Worm (Caenorhabditis elegans) whole organism, early embryonic: ENCODE data around the gene hot-6.

Experiments used
- B0310.2 ChIP-seq: sonication (generic microtip); optimal IDR thresholded peaks from 2 replicates; lab custom pipeline; 2016; ENCODE audit warnings: mild to moderate bottlenecking, missing genetic modification characterization, missing compliant biosample characterization
- F13C5.2 ChIP-seq: sonication (generic microtip); optimal IDR thresholded peaks from 2 replicates; lab custom pipeline; 2017; ENCODE audit warnings: mild to moderate bottlenecking, missing genetic modification characterization, inconsistent platforms, missing compliant biosample characterization
- aly-1 ChIP-seq: sonication (generic microtip); optimal IDR thresholded peaks from 2 replicates; lab custom pipeline; 2016; ENCODE audit warnings: missing genetic modification characterization, missing compliant biosample characterization
- ama-1 ChIP-seq: fragments of 150-350 bp; optimal IDR thresholded peaks from 2 replicates; lab custom pipeline; 2014
- ceh-13 ChIP-seq: fragments of 200-800 bp; sonication (Bioruptor generic); optimal IDR thresholded peaks from 2 replicates; lab custom pipeline; 2018; ENCODE audit warnings: mild to moderate bottlenecking, missing genetic modification characterization, missing compliant biosample characterization
- ceh-36 ChIP-seq: sonication (generic microtip); optimal IDR thresholded peaks from 2 replicates; lab custom pipeline; 2016; ENCODE audit warnings: missing genetic modification characterization, inconsistent platforms, missing compliant biosample characterization
- ets-7 ChIP-seq: sonication (generic microtip); optimal IDR thresholded peaks from 2 replicates; lab custom pipeline; 2016; ENCODE audit warnings: missing genotype, missing genetic modification characterization, missing compliant biosample characterization
- flt-1 ChIP-seq: fragments of 200-800 bp; sonication (Bioruptor generic); IDR thresholded peaks from 2 replicates; pipeline ENCODE4 v1.3.6; 2022; ENCODE audit warnings: missing genetic modification characterization, missing compliant biosample characterization
- hmbx-1 ChIP-seq: sonication (generic microtip); optimal IDR thresholded peaks from 2 replicates; lab custom pipeline; 2016; ENCODE audit warnings: mild to moderate bottlenecking, missing genetic modification characterization, missing compliant biosample characterization
- hmg-4 ChIP-seq: fragments of 200-800 bp; sonication (Bioruptor generic); optimal IDR thresholded peaks from 2 replicates; lab custom pipeline; 2018; ENCODE audit warnings: mild to moderate bottlenecking, missing genetic modification characterization, missing compliant biosample characterization
- hnd-1 ChIP-seq: sonication (generic microtip); optimal IDR thresholded peaks from 2 replicates; lab custom pipeline; 2016; ENCODE audit warnings: missing genetic modification characterization, missing compliant biosample characterization
- pes-1 ChIP-seq: fragments of 200-800 bp; sonication (Bioruptor generic); IDR thresholded peaks from 2 replicates; pipeline ENCODE4 v1.3.6; 2022; ENCODE audit warnings: missing genetic modification reagents, missing genetic modification characterization, missing compliant biosample characterization
- scrt-1 ChIP-seq: fragments of 200-800 bp; sonication (Bioruptor generic); IDR thresholded peaks from 2 replicates; pipeline ENCODE4 v1.3.6; 2022; ENCODE audit warnings: missing genetic modification characterization, missing compliant biosample characterization
- sea-1 ChIP-seq: fragments of 200-800 bp; sonication (Bioruptor generic); conservative IDR thresholded peaks from 2 replicates; pipeline ENCODE4 v1.3.6; 2022; ENCODE audit warnings: missing genetic modification characterization, missing compliant biosample characterization
- tbx-11 ChIP-seq: fragments of 200-800 bp; sonication (Bioruptor generic); IDR thresholded peaks from 2 replicates; pipeline ENCODE4 v1.3.6; 2022; ENCODE audit warnings: missing genetic modification characterization, missing compliant biosample characterization
- tbx-37 ChIP-seq: fragments of 200-800 bp; sonication (Bioruptor generic); conservative IDR thresholded peaks from 2 replicates; pipeline ENCODE4 v1.3.6; 2022; ENCODE audit warnings: missing genetic modification reagents, missing genetic modification characterization, missing compliant biosample characterization
- tra-4 ChIP-seq: sonication (generic microtip); optimal IDR thresholded peaks from 2 replicates; lab custom pipeline; 2017; ENCODE audit warnings: missing genetic modification characterization, missing compliant biosample characterization

Gene hot-6

ce11 chrV:11048678-11049077 lies 25.9 kb upstream of the hot-6 start, which contains the start of gene srh-74:
TSS of gene srh-74 (minus strand) at chrV:11048778.
- TF ChIP-seq ceh-13 (GFP tag; lab: Kevin White, UChicago) (no peak), flt-1 (GFP tag; lab: Robert Waterston, UW) (no peak), pes-1 (GFP tag; lab: Robert Waterston, UW) (no peak), hmg-4 (GFP tag; lab: Kevin White, UChicago) (no peak), B0310.2 (no peak), tbx-37 (GFP tag; lab: Robert Waterston, UW) (no peak), ets-7 (tag; lab: Kevin White, UChicago) (no peak), hmbx-1 (tag; lab: Kevin White, UChicago) (no peak), ceh-36 (tag; lab: Kevin White, UChicago) (no peak), ama-1 (lab: Kevin White, UChicago) (no peak), scrt-1 (GFP tag; lab: Robert Waterston, UW) (no peak), F13C5.2 (tag; lab: Kevin White, UChicago) (no peak), hnd-1 (no peak)

ce11 chrV:11046730-11047129 lies 24.0 kb upstream of the hot-6 start, which contains the start of gene dhs-18:
TSS of gene dhs-18 (minus strand) at chrV:11046833.
- TF ChIP-seq hmbx-1 (tag; lab: Kevin White, UChicago) (no peak), ets-7 (tag; lab: Kevin White, UChicago) (no peak), flt-1 (GFP tag; lab: Robert Waterston, UW) (no peak), scrt-1 (GFP tag; lab: Robert Waterston, UW) (no peak), ceh-36 (tag; lab: Kevin White, UChicago) (no peak), tra-4 (tag; lab: Kevin White, UChicago) (no peak), pes-1 (GFP tag; lab: Robert Waterston, UW) (no peak), B0310.2 (no peak), aly-1 (tag; lab: Kevin White, UChicago) (no peak)

DNA sequence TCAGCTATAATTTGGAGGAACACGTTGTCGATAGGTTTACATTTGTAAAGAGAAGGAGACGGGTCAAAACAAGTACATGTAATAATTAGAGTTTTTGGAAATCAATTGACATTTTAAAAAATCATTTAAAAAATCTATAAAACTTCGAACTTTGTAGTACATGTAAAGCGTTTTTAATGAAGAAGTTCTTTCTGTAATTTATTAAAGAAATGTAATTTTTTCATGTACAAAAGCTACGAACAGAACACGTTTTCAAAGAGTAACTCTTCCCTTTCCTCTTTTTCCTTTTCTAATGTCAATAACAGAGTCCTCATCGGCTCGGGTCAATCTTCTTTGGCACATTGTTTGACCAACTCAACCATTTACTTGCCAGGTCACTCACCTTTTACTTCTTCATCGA lies 21.0 kb upstream of the hot-6 start, which contains the start of gene C45B11.6:
Gene C45B11.6, plus strand, starts transcription at position 301 of the 400 bp plus-strand sequence.
- TF ChIP-seq hmg-4 (GFP tag; lab: Kevin White, UChicago) (no peak), tbx-11 (no peak), scrt-1 (GFP tag; lab: Robert Waterston, UW) (no peak), aly-1 (tag; lab: Kevin White, UChicago) (no peak), ets-7 (tag; lab: Kevin White, UChicago) (no peak), tra-4 (tag; lab: Kevin White, UChicago) (no peak), sea-1 (GFP tag; lab: Robert Waterston, UW) (no peak), tbx-37 (GFP tag; lab: Robert Waterston, UW) (no peak), flt-1 (GFP tag; lab: Robert Waterston, UW) (no peak), hnd-1 (no peak), B0310.2 (no peak), hmbx-1 (tag; lab: Kevin White, UChicago) (no peak), F13C5.2 (tag; lab: Kevin White, UChicago) (no peak), ama-1 (lab: Kevin White, UChicago) (no peak)

DNA sequence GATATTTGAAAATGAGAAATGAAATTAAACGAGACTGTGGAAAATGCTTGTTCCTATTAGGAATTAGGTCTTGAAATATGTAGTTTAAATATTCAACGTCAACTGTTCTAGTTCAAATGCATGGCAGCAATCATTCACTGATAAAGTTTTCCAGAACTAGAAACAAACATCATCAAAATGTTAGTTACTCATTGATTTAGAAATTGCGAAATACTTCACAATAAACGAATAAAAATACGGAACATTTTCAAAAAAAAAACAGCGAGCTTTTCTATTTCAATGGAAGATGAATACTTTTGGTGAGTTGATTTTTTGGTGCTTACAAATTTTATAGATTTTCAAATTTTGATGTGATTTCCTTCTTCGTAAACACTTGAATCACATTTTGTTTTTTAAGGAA lies 19.8 kb upstream of the hot-6 start, which contains the start of gene C45B11.2:
Gene C45B11.2, plus strand, starts transcription at position 173 of the 400 bp plus-strand sequence.
- TF ChIP-seq hmbx-1 (tag; lab: Kevin White, UChicago) (no peak), B0310.2 (no peak), pes-1 (GFP tag; lab: Robert Waterston, UW) (no peak), sea-1 (GFP tag; lab: Robert Waterston, UW) (no peak), tra-4 (tag; lab: Kevin White, UChicago) (no peak), flt-1 (GFP tag; lab: Robert Waterston, UW) (no peak), F13C5.2 (tag; lab: Kevin White, UChicago) (no peak), ama-1 (lab: Kevin White, UChicago) (no peak), scrt-1 (GFP tag; lab: Robert Waterston, UW) (no peak), hmg-4 (GFP tag; lab: Kevin White, UChicago) (no peak), aly-1 (tag; lab: Kevin White, UChicago) (no peak), ceh-36 (tag; lab: Kevin White, UChicago) (no peak), ceh-13 (GFP tag; lab: Kevin White, UChicago) (no peak), ets-7 (tag; lab: Kevin White, UChicago) (no peak)

DNA sequence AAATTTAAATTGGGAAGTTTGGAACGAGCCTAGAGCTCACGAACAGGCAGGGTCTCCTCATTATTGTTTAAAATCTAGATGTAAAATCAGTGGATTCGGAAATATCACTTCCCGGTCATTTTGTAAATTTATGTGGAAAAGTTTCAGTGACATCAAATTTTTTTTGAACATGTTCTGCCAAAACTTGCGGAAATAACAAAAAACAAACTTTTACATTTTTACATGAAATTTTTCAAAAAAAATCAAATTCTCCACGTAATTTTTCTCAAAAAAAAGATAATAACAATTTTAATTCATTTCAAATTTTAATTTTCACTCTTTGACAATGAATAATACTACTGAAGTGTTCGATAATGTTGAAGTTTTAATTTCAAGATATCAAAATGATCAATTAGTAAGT lies 18.8 kb upstream of the hot-6 start, which contains the start of gene C45B11.5:
Gene C45B11.5, plus strand, starts transcription at position 301 of the 400 bp plus-strand sequence.
- TF ChIP-seq tbx-37 (GFP tag; lab: Robert Waterston, UW) (no peak), B0310.2 (no peak), sea-1 (GFP tag; lab: Robert Waterston, UW) (no peak), scrt-1 (GFP tag; lab: Robert Waterston, UW) (no peak), tra-4 (tag; lab: Kevin White, UChicago) (no peak), hnd-1 (no peak), hmbx-1 (tag; lab: Kevin White, UChicago) (no peak), ceh-13 (GFP tag; lab: Kevin White, UChicago) (no peak), F13C5.2 (tag; lab: Kevin White, UChicago) (no peak), ceh-36 (tag; lab: Kevin White, UChicago) (no peak), pes-1 (GFP tag; lab: Robert Waterston, UW) (no peak), tbx-11 (no peak)

- no peak for TF ChIP-seq tra-4 (tag; lab: Kevin White, UChicago)
- TF ChIP-seq hmg-4 (GFP tag; lab: Kevin White, UChicago), result no peak
- TF ChIP-seq hmbx-1 (tag; lab: Kevin White, UChicago), result no peak
- no peak for TF ChIP-seq aly-1 (tag; lab: Kevin White, UChicago)
- no peak for TF ChIP-seq F13C5.2 (tag; lab: Kevin White, UChicago)
- no peak for TF ChIP-seq hnd-1
- no peak for TF ChIP-seq ceh-13 (GFP tag; lab: Kevin White, UChicago)
- TF ChIP-seq tbx-11, result no peak
- TF ChIP-seq ets-7 (tag; lab: Kevin White, UChicago), result no peak
- no peak for TF ChIP-seq sea-1 (GFP tag; lab: Robert Waterston, UW)
Measured at ce11 chrV:11040473-11040872, 17.7 kb upstream of the hot-6 start, which contains the start of gene C45B11.8. TSS of gene C45B11.8 (plus strand) at chrV:11040773.

ce11 chrV:11040020-11040419 lies 17.3 kb upstream of the hot-6 start, which contains the start of gene C45B11.9:
TSS of gene C45B11.9 (plus strand) at chrV:11040320.
- TF ChIP-seq B0310.2 (no peak), hmbx-1 (tag; lab: Kevin White, UChicago) (no peak), tra-4 (tag; lab: Kevin White, UChicago) (no peak), sea-1 (GFP tag; lab: Robert Waterston, UW) (no peak), scrt-1 (GFP tag; lab: Robert Waterston, UW) (no peak), flt-1 (GFP tag; lab: Robert Waterston, UW) (no peak), tbx-37 (GFP tag; lab: Robert Waterston, UW) (no peak), tbx-11 (no peak), hmg-4 (GFP tag; lab: Kevin White, UChicago) (no peak), ama-1 (lab: Kevin White, UChicago) (no peak), pes-1 (GFP tag; lab: Robert Waterston, UW) (no peak), aly-1 (tag; lab: Kevin White, UChicago) (no peak), ceh-36 (tag; lab: Kevin White, UChicago) (no peak), F13C5.2 (tag; lab: Kevin White, UChicago) (no peak), hnd-1 (no peak), ceh-13 (GFP tag; lab: Kevin White, UChicago) (no peak), ets-7 (tag; lab: Kevin White, UChicago) (no peak)
